Worm (Caenorhabditis elegans) whole organism, young adult: ENCODE data around the gene srg-2.
A peak's percentile ranks its signal among the peaks of the same experiment; 100 is the strongest.

ENCODE experiments used
- B0019.2 ChIP-seq: fragments of 200-800 bp; sonication (Bioruptor generic); conservative IDR thresholded peaks from 2 replicates; pipeline ENCODE4 v1.3.6; 2022; ENCODE audit warnings: missing genetic modification reagents, missing genetic modification characterization, missing compliant biosample characterization
- B0035.1 ChIP-seq: sonication (generic microtip); optimal IDR thresholded peaks from 2 replicates; lab custom pipeline; 2016; ENCODE audit warnings: missing genetic modification characterization, mild to moderate bottlenecking, missing compliant biosample characterization, missing genotype, missing genetic modification reagents
- B0261.1 ChIP-seq: sonication (generic microtip); optimal IDR thresholded peaks from 2 replicates; lab custom pipeline; 2016; ENCODE audit warnings: mild to moderate bottlenecking, missing genetic modification characterization, moderate library complexity, missing compliant biosample characterization
- C06A6.2 ChIP-seq: fragments of 200-800 bp; sonication (Bioruptor generic); conservative IDR thresholded peaks from 2 replicates; pipeline ENCODE4 v1.3.6; 2022; ENCODE audit warnings: missing genetic modification characterization, missing compliant biosample characterization
- F23B12.7 ChIP-seq: sonication (generic microtip); optimal IDR thresholded peaks from 2 replicates; lab custom pipeline; 2017; ENCODE audit warnings: missing genetic modification characterization, mild to moderate bottlenecking, missing compliant biosample characterization, antibody characterized with exemption, moderate library complexity; ENCODE audit not compliant: insufficient read depth
- F33H1.4 ChIP-seq: fragments of 200-800 bp; sonication (Bioruptor generic); IDR thresholded peaks from 2 replicates; pipeline ENCODE4 v1.3.6; 2022; ENCODE audit warnings: missing genetic modification reagents, missing genetic modification characterization, missing compliant biosample characterization
- F49E8.2 ChIP-seq: sonication (generic microtip); optimal IDR thresholded peaks from 3 replicates; lab custom pipeline; 2017; ENCODE audit warnings: missing genetic modification characterization, mild to moderate bottlenecking, missing compliant biosample characterization, antibody characterized with exemption, moderate library complexity; ENCODE audit not compliant: insufficient read depth
- F52B5.7 ChIP-seq: sonication (generic microtip); optimal IDR thresholded peaks from 2 replicates; lab custom pipeline; 2016; ENCODE audit warnings: mild to moderate bottlenecking, missing genetic modification characterization, missing compliant biosample characterization
- K12H6.12 ChIP-seq: fragments of 200-800 bp; sonication (Bioruptor generic); optimal IDR thresholded peaks from 2 replicates; lab custom pipeline; 2018; ENCODE audit warnings: mild to moderate bottlenecking, missing genetic modification characterization, missing compliant biosample characterization
- Y53G8AR.9 ChIP-seq: fragments of 200-800 bp; sonication (Bioruptor generic); conservative IDR thresholded peaks from 2 replicates; pipeline ENCODE4 v1.3.6; 2022; ENCODE audit warnings: missing genetic modification reagents, missing genetic modification characterization, missing compliant biosample characterization
- Y56A3A.18 ChIP-seq: fragments of 200-800 bp; sonication (Bioruptor generic); IDR thresholded peaks from 2 replicates; pipeline ENCODE4 v1.3.6; 2022; ENCODE audit warnings: missing genetic modification reagents, missing genetic modification characterization, missing compliant biosample characterization
- Y67H2A.10 ChIP-seq: fragments of 200-800 bp; sonication (Bioruptor generic); conservative IDR thresholded peaks from 2 replicates; pipeline ENCODE4 v1.3.6; 2022; ENCODE audit warnings: missing genetic modification reagents, missing genetic modification characterization, missing compliant biosample characterization
- atf-7 ChIP-seq: sonication (generic microtip); optimal IDR thresholded peaks from 2 replicates; lab custom pipeline; 2017; ENCODE audit warnings: mild to moderate bottlenecking, missing genetic modification characterization, missing compliant biosample characterization
- athp-1 ChIP-seq: sonication (generic microtip); optimal IDR thresholded peaks from 2 replicates; lab custom pipeline; 2017; ENCODE audit warnings: mild to moderate bottlenecking, missing genetic modification characterization, missing compliant biosample characterization
- attf-5 ChIP-seq: fragments of 200-800 bp; sonication (Bioruptor generic); optimal IDR thresholded peaks from 2 replicates; lab custom pipeline; 2018; ENCODE audit warnings: mild to moderate bottlenecking, missing genetic modification characterization, missing compliant biosample characterization
- cebp-1 ChIP-seq, 2 experiments: fragments of 200-800 bp in 1 of 2; sonication (Bioruptor generic) in 1 of 2; sonication (generic microtip) in 1 of 2; IDR thresholded peaks in 1 of 2; optimal IDR thresholded peaks in 1 of 2; 2 replicates each; pipeline versions ENCODE4 v1.3.6 to Lab custom; 2017 to 2022; ENCODE audit warnings: missing compliant biosample characterization in 2 of 2, missing genetic modification characterization in 2 of 2, mild to moderate bottlenecking in 1 of 2, missing genetic modification reagents in 1 of 2, moderate library complexity in 1 of 2
- ceh-79 ChIP-seq: sonication (generic microtip); optimal IDR thresholded peaks from 2 replicates; lab custom pipeline; 2017; ENCODE audit warnings: mild to moderate bottlenecking, missing genetic modification characterization, missing compliant biosample characterization
- ceh-91 ChIP-seq: fragments of 200-800 bp; sonication (Bioruptor generic); IDR thresholded peaks from 2 replicates; pipeline ENCODE4 v1.3.6; 2022; ENCODE audit warnings: missing genetic modification reagents, missing genetic modification characterization, missing compliant biosample characterization
- egl-18 ChIP-seq: fragments of 200-800 bp; sonication (Bioruptor generic); IDR thresholded peaks from 2 replicates; pipeline ENCODE4 v1.3.6; 2022; ENCODE audit warnings: missing genetic modification reagents, missing genetic modification characterization, missing compliant biosample characterization
- gei-17 ChIP-seq: fragments of 200-800 bp; sonication (Bioruptor generic); optimal IDR thresholded peaks from 2 replicates; lab custom pipeline; 2018; ENCODE audit warnings: mild to moderate bottlenecking, missing genetic modification characterization, missing compliant biosample characterization
- hlh-12 ChIP-seq: sonication (generic microtip); optimal IDR thresholded peaks from 2 replicates; lab custom pipeline; 2016; ENCODE audit warnings: missing genetic modification characterization, missing compliant biosample characterization
- hmg-20 ChIP-seq: fragments of 200-800 bp; sonication (Bioruptor generic); IDR thresholded peaks from 2 replicates; pipeline ENCODE4 v1.3.6; 2022; ENCODE audit warnings: missing genetic modification reagents, missing genetic modification characterization, missing compliant biosample characterization
- hsf-1 ChIP-seq: fragments of 200-800 bp; sonication (Bioruptor generic); IDR thresholded peaks from 2 replicates; pipeline ENCODE4 v1.3.6; 2022; ENCODE audit warnings: missing genetic modification reagents, missing genetic modification characterization, missing compliant biosample characterization
- lin-26 ChIP-seq: fragments of 200-800 bp; sonication (Bioruptor generic); IDR thresholded peaks from 2 replicates; pipeline ENCODE4 v1.3.6; 2022; ENCODE audit warnings: missing genetic modification reagents, missing genetic modification characterization, missing compliant biosample characterization
- lir-1 ChIP-seq: fragments of 200-800 bp; sonication (Bioruptor generic); conservative IDR thresholded peaks from 2 replicates; pipeline ENCODE4 v1.3.6; 2022; ENCODE audit warnings: missing genetic modification reagents, missing genetic modification characterization, missing compliant biosample characterization
- madf-10 ChIP-seq: sonication (generic microtip); optimal IDR thresholded peaks from 2 replicates; lab custom pipeline; 2016; ENCODE audit warnings: mild to moderate bottlenecking, missing genetic modification characterization, missing compliant biosample characterization
- madf-8 ChIP-seq: fragments of 200-800 bp; sonication (Bioruptor generic); conservative IDR thresholded peaks from 2 replicates; pipeline ENCODE4 v1.3.6; 2022; ENCODE audit warnings: missing genetic modification reagents, missing genetic modification characterization, missing compliant biosample characterization
- mel-28 ChIP-seq: sonication (generic microtip); optimal IDR thresholded peaks from 2 replicates; lab custom pipeline; 2016; ENCODE audit warnings: borderline replicate concordance, mild to moderate bottlenecking, missing genetic modification characterization, missing compliant biosample characterization
- mes-4 ChIP-seq: sonication (generic microtip); optimal IDR thresholded peaks from 2 replicates; lab custom pipeline; 2016; ENCODE audit warnings: missing genotype, missing genetic modification characterization, missing compliant biosample characterization
- mxl-1 ChIP-seq: sonication (generic microtip); optimal IDR thresholded peaks from 2 replicates; lab custom pipeline; 2016; ENCODE audit warnings: missing genetic modification characterization, missing compliant biosample characterization
- nfya-2 ChIP-seq: fragments of 200-800 bp; sonication (Bioruptor generic); IDR thresholded peaks from 2 replicates; pipeline ENCODE4 v1.3.6; 2022; ENCODE audit warnings: missing genetic modification reagents, missing genetic modification characterization, missing compliant biosample characterization
- nfyb-1 ChIP-seq: fragments of 200-800 bp; sonication (Bioruptor generic); IDR thresholded peaks from 2 replicates; pipeline ENCODE4 v1.3.6; 2022; ENCODE audit warnings: missing genetic modification reagents, missing genetic modification characterization, missing compliant biosample characterization
- nhr-27 ChIP-seq: fragments of 200-800 bp; sonication (Bioruptor generic); optimal IDR thresholded peaks from 2 replicates; lab custom pipeline; 2018; ENCODE audit warnings: mild to moderate bottlenecking, missing genetic modification characterization, moderate library complexity, missing compliant biosample characterization
- pha-4 ChIP-seq: fragments of 150-350 bp; sonication (generic microtip); optimal IDR thresholded peaks from 2 replicates; lab custom pipeline; 2014; ENCODE audit warnings: missing biosample characterization, missing genetic modification reagents, missing genetic modification characterization
- rcor-1 ChIP-seq: fragments of 200-800 bp; sonication (Bioruptor generic); IDR thresholded peaks from 2 replicates; pipeline ENCODE4 v1.3.6; 2022; ENCODE audit warnings: missing genetic modification reagents, missing genetic modification characterization, missing compliant biosample characterization
- rec-8 ChIP-seq, 2 experiments: sonication (generic microtip); optimal IDR thresholded peaks; 2 replicates each; lab custom pipeline; 2016; ENCODE audit warnings: mild to moderate bottlenecking in 2 of 2, missing genetic modification characterization in 2 of 2, missing genetic modification reagents in 2 of 2, missing genotype in 2 of 2, missing biosample characterization in 1 of 2, missing compliant biosample characterization in 1 of 2, moderate library complexity in 1 of 2
- repo-1 ChIP-seq: sonication (generic microtip); optimal IDR thresholded peaks from 2 replicates; lab custom pipeline; 2017; ENCODE audit warnings: mild to moderate bottlenecking, missing genetic modification characterization, missing compliant biosample characterization
- sea-2 ChIP-seq: fragments of 200-800 bp; sonication (Bioruptor generic); IDR thresholded peaks from 2 replicates; pipeline ENCODE4 v1.3.6; 2022; ENCODE audit warnings: missing genetic modification characterization, missing compliant biosample characterization
- snpc-1.3 ChIP-seq: sonication (generic microtip); optimal IDR thresholded peaks from 2 replicates; lab custom pipeline; 2017; ENCODE audit warnings: missing genetic modification characterization, mild to moderate bottlenecking, missing compliant biosample characterization, antibody characterized with exemption, moderate library complexity, missing genotype, missing genetic modification reagents; ENCODE audit not compliant: insufficient read depth
- snpc-3.4 ChIP-seq: sonication (generic microtip); optimal IDR thresholded peaks from 2 replicates; lab custom pipeline; 2017; ENCODE audit warnings: missing genetic modification characterization, mild to moderate bottlenecking, missing compliant biosample characterization, antibody characterized with exemption, moderate library complexity, missing genotype, missing genetic modification reagents
- snpc-4 ChIP-seq, 5 experiments: fragments of 150-350 bp in 1 of 5; sonication (generic microtip) in 4 of 5; optimal IDR thresholded peaks; 2 replicates each; lab custom pipeline; 2014 to 2018; ENCODE audit warnings: missing genetic modification characterization in 5 of 5, missing biosample characterization in 3 of 5, antibody characterized with exemption in 2 of 5, mild to moderate bottlenecking in 2 of 5, missing compliant biosample characterization in 2 of 5, missing genotype in 2 of 5, moderate library complexity in 2 of 5, missing genetic modification reagents in 1 of 5
- somi-1 ChIP-seq: fragments of 200-800 bp; sonication (Bioruptor generic); optimal IDR thresholded peaks from 2 replicates; lab custom pipeline; 2018; ENCODE audit warnings: mild to moderate bottlenecking, missing genetic modification characterization, missing compliant biosample characterization
- tbp1 ChIP-seq: fragments of 200-800 bp; sonication (Bioruptor generic); optimal IDR thresholded peaks from 2 replicates; lab custom pipeline; 2018; ENCODE audit warnings: mild to moderate bottlenecking, missing genetic modification characterization, missing compliant biosample characterization
- tlf-1 ChIP-seq: fragments of 200-800 bp; sonication (Bioruptor generic); optimal IDR thresholded peaks from 2 replicates; lab custom pipeline; 2018; ENCODE audit warnings: mild to moderate bottlenecking, missing genetic modification characterization, missing compliant biosample characterization
- unc-130 ChIP-seq: sonication (generic microtip); optimal IDR thresholded peaks from 2 replicates; lab custom pipeline; 2016; ENCODE audit warnings: missing genetic modification reagents, missing genetic modification characterization, missing compliant biosample characterization
- xnd-1 ChIP-seq: sonication (generic microtip); optimal IDR thresholded peaks from 2 replicates; lab custom pipeline; 2016; ENCODE audit warnings: missing genotype, missing genetic modification reagents, missing genetic modification characterization, missing compliant biosample characterization

Gene srg-2

DNA sequence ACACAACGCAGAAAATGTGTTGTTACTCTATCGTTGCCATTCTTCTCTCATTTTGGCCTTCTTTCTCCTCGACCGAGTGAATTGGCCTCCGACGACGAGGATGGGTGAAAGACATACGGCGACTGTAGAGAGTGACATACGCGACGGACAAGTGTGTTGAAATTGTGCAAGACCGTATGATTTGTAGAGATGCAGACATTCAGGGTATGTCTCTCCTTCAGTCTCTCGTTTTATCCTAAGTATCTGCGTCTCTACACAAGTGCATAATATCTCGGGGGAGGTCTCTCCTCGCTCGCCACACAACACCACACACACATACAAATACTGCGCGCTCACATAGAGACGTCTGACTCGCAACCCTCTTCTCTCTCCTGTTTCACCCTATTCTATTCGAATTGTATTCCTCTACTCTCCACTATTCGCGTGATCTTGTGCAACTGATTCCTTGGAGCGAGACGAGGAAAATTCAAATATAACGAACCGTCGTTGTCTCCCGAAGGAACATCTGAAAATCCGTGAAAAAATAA lies 20.1 kb upstream of the srg-2 start, which contains the start of gene hmg-1.2 (continued):
- TF ChIP-seq F23B12.7 (no peak), snpc-3.4 (tag; lab: Kevin White, UChicago) (peak; percentile 23), gei-17 (GFP tag; lab: Kevin White, UChicago) (peak; percentile 67), Y56A3A.18 (GFP tag; lab: Robert Waterston, UW) (no peak), Y53G8AR.9 (GFP tag; lab: Robert Waterston, UW) (no peak), nfyb-1 (GFP tag; lab: Robert Waterston, UW) (peak; percentile 86), xnd-1 (tag; lab: Kevin White, UChicago) (no peak), snpc-1.3 (tag; lab: Kevin White, UChicago) (no peak), lin-26 (GFP tag; lab: Robert Waterston, UW) (peak; percentile 47; the same call in 1 of the 2 replicates), ceh-79 (peak; percentile 32), pha-4 (tag; lab: Kevin White, UChicago) (peak; percentile 25), rec-8 (tag; optimal IDR thresholded peaks at IDR 0.05; lab: Kevin White, UChicago) (no peak), F49E8.2 (tag; lab: Kevin White, UChicago) (no peak), hmg-20 (GFP tag; lab: Robert Waterston, UW) (no peak), egl-18 (GFP tag; lab: Robert Waterston, UW) (0 out of 2 replicates have a peak, but pooled peaks have one; percentile 35), hsf-1 (GFP tag; lab: Robert Waterston, UW) (no peak), mel-28 (tag; lab: Kevin White, UChicago) (no peak), attf-5 (GFP tag; lab: Kevin White, UChicago) (peak; percentile 62), mxl-1 (no peak), somi-1 (GFP tag; lab: Kevin White, UChicago) (peak; percentile 47), madf-10 (peak; percentile 65), F52B5.7 (tag; lab: Kevin White, UChicago) (no peak), nhr-27 (tag; lab: Kevin White, UChicago) (no peak), athp-1 (tag; lab: Kevin White, UChicago) (peak; percentile 50), K12H6.12 (tag; lab: Kevin White, UChicago) (peak; percentile 65), tbp1 (GFP tag; lab: Kevin White, UChicago) (peak; percentile 36), snpc-4 (GFP tag; optimal IDR thresholded peaks at IDR 0.05; lab: Kevin White, UChicago) (peak; percentile 11), snpc-4 (tag; optimal IDR thresholded peaks at IDR 0.05; lab: Kevin White, UChicago) (peak in 3 of 4 experiments; percentile 60 to 75 (median 73)), B0035.1 (no peak), repo-1 (tag; lab: Kevin White, UChicago) (peak; percentile 73), madf-8 (GFP tag; lab: Robert Waterston, UW) (no peak), C06A6.2 (0 out of 2 replicates have a peak, but pooled peaks have one; percentile 48), ceh-91 (no peak), tlf-1 (GFP tag; lab: Kevin White, UChicago) (peak; percentile 55), lir-1 (no peak), Y67H2A.10 (GFP tag; lab: Robert Waterston, UW) (no peak), B0019.2 (GFP tag; lab: Robert Waterston, UW) (no peak), mes-4 (no peak), F33H1.4 (GFP tag; lab: Robert Waterston, UW) (no peak; the same call in 1 of the 2 replicates), B0261.1 (tag; lab: Kevin White, UChicago) (no peak), unc-130 (GFP tag; lab: Kevin White, UChicago) (no peak), hlh-12 (no peak), nfya-2 (GFP tag; lab: Robert Waterston, UW) (no peak), rcor-1 (peak; percentile 47; the same call in 1 of the 2 replicates), atf-7 (tag; lab: Kevin White, UChicago) (peak; percentile 67), sea-2 (GFP tag; lab: Robert Waterston, UW) (no peak), cebp-1 (GFP tag; IDR thresholded peaks at IDR 0.05; lab: Robert Waterston, UW) (peak; percentile 74), cebp-1 (tag; optimal IDR thresholded peaks at IDR 0.05; lab: Kevin White, UChicago) (peak; percentile 94)
